Worm (Caenorhabditis elegans) whole organism, L2 larva: ENCODE measurements around the gene mps-4.

Experiments used
- C34F6.9 ChIP-seq: fragments of 150-350 bp; optimal IDR thresholded peaks from 2 replicates; lab custom pipeline; 2014; ENCODE audit warnings: missing biosample characterization, missing genetic modification characterization
- F13H6.1 ChIP-seq: sonication (generic microtip); optimal IDR thresholded peaks from 2 replicates; lab custom pipeline; 2016; ENCODE audit warnings: missing genetic modification characterization, missing compliant biosample characterization
- R02D3.7 ChIP-seq: fragments of 150-350 bp; optimal IDR thresholded peaks from 2 replicates; lab custom pipeline; 2014; ENCODE audit warnings: missing biosample characterization, missing genetic modification characterization
- Y55F3AM.14 ChIP-seq: fragments of 200-800 bp; sonication (Bioruptor generic); optimal IDR thresholded peaks from 2 replicates; lab custom pipeline; 2018; ENCODE audit warnings: mild to moderate bottlenecking, missing genetic modification characterization, missing compliant biosample characterization
- ZK546.5 ChIP-seq: sonication (generic microtip); optimal IDR thresholded peaks from 2 replicates; lab custom pipeline; 2017; ENCODE audit warnings: missing biosample characterization, missing genetic modification characterization
- alr-1 ChIP-seq: fragments of 150-350 bp; optimal IDR thresholded peaks from 2 replicates; lab custom pipeline; 2014; ENCODE audit warnings: missing biosample characterization, missing genetic modification characterization
- aly-2 ChIP-seq: fragments of 150-350 bp; optimal IDR thresholded peaks from 2 replicates; lab custom pipeline; 2014; ENCODE audit warnings: missing biosample characterization, missing genetic modification characterization
- ama-1 ChIP-seq: fragments of 150-350 bp; optimal IDR thresholded peaks from 2 replicates; lab custom pipeline; 2018; ENCODE audit warnings: inconsistent platforms
- blmp-1 ChIP-seq: sonication (generic microtip); optimal IDR thresholded peaks from 2 replicates; lab custom pipeline; 2017; ENCODE audit warnings: missing genetic modification characterization, mild to moderate bottlenecking, missing compliant biosample characterization, antibody characterized with exemption, moderate library complexity; ENCODE audit not compliant: insufficient read depth
- ceh-16 ChIP-seq: fragments of 150-350 bp; optimal IDR thresholded peaks from 2 replicates; lab custom pipeline; 2014; ENCODE audit warnings: missing biosample characterization, missing genetic modification characterization
- ceh-82 ChIP-seq: fragments of 150-350 bp; optimal IDR thresholded peaks from 2 replicates; lab custom pipeline; 2014; ENCODE audit warnings: missing biosample characterization, missing genetic modification characterization
- crh-2 ChIP-seq: sonication (generic microtip); optimal IDR thresholded peaks from 2 replicates; lab custom pipeline; 2017; ENCODE audit warnings: missing biosample characterization, missing genetic modification characterization
- dmd-4 ChIP-seq: sonication (generic microtip); optimal IDR thresholded peaks from 2 replicates; lab custom pipeline; 2017; ENCODE audit warnings: missing biosample characterization, missing genetic modification characterization
- egl-27 ChIP-seq: sonication (generic microtip); optimal IDR thresholded peaks from 3 replicates; lab custom pipeline; 2017; ENCODE audit warnings: missing biosample characterization, missing genetic modification reagents, missing genetic modification characterization
- elt-1 ChIP-seq: fragments of 150-350 bp; optimal IDR thresholded peaks from 2 replicates; lab custom pipeline; 2014; ENCODE audit warnings: missing biosample characterization, missing genetic modification characterization
- elt-3 ChIP-seq: sonication (generic microtip); optimal IDR thresholded peaks from 2 replicates; lab custom pipeline; 2017; ENCODE audit warnings: missing biosample characterization, missing genetic modification characterization
- fos-1 ChIP-seq: fragments of 150-350 bp; optimal IDR thresholded peaks from 2 replicates; lab custom pipeline; 2014; ENCODE audit warnings: missing biosample characterization, missing genetic modification characterization
- gmeb-1 ChIP-seq: fragments of 150-350 bp; optimal IDR thresholded peaks from 2 replicates; lab custom pipeline; 2014; ENCODE audit warnings: missing biosample characterization, missing genetic modification characterization
- lin-11 ChIP-seq: fragments of 150-350 bp; sonication (generic microtip); optimal IDR thresholded peaks from 2 replicates; lab custom pipeline; 2014; ENCODE audit warnings: missing biosample characterization, missing genetic modification characterization, inconsistent platforms, mixed read lengths
- lin-13 ChIP-seq: fragments of 150-350 bp; optimal IDR thresholded peaks from 2 replicates; lab custom pipeline; 2014; ENCODE audit warnings: missing biosample characterization, missing genetic modification reagents, missing genetic modification characterization
- lin-39 ChIP-seq: fragments of 150-350 bp; optimal IDR thresholded peaks from 2 replicates; lab custom pipeline; 2014; ENCODE audit warnings: missing biosample characterization, missing genetic modification reagents, missing genetic modification characterization
- lsy-2 ChIP-seq, 2 experiments: fragments of 150-350 bp in 1 of 2; sonication (generic microtip) in 1 of 2; optimal IDR thresholded peaks; 2 replicates each; lab custom pipeline; 2014 to 2017; ENCODE audit warnings: missing biosample characterization in 2 of 2, missing genetic modification characterization in 2 of 2
- mab-5 ChIP-seq: fragments of 150-350 bp; optimal IDR thresholded peaks from 2 replicates; lab custom pipeline; 2014; ENCODE audit warnings: missing biosample characterization, missing genetic modification characterization
- mbf-1 ChIP-seq: sonication (generic microtip); optimal IDR thresholded peaks from 2 replicates; lab custom pipeline; 2017; ENCODE audit warnings: missing biosample characterization, missing genetic modification characterization
- mdl-1 ChIP-seq, 2 experiments: fragments of 150-350 bp in 1 of 2; sonication (generic microtip) in 1 of 2; optimal IDR thresholded peaks; 2 replicates each; lab custom pipeline; 2017; ENCODE audit warnings: missing biosample characterization in 2 of 2, missing genetic modification characterization in 2 of 2
- nhr-10 ChIP-seq: sonication (generic microtip); optimal IDR thresholded peaks from 2 replicates; lab custom pipeline; 2017; ENCODE audit warnings: missing biosample characterization, missing genetic modification characterization
- nhr-11 ChIP-seq: fragments of 150-350 bp; optimal IDR thresholded peaks from 2 replicates; lab custom pipeline; 2014; ENCODE audit warnings: missing biosample characterization, missing genetic modification characterization
- nhr-12 ChIP-seq: fragments of 150-350 bp; optimal IDR thresholded peaks from 2 replicates; lab custom pipeline; 2014; ENCODE audit warnings: missing biosample characterization, missing genetic modification characterization
- nhr-129 ChIP-seq: fragments of 150-350 bp; optimal IDR thresholded peaks from 2 replicates; lab custom pipeline; 2014; ENCODE audit warnings: missing biosample characterization, missing genetic modification characterization
- nhr-21 ChIP-seq: fragments of 150-350 bp; optimal IDR thresholded peaks from 2 replicates; lab custom pipeline; 2014; ENCODE audit warnings: missing biosample characterization, missing genetic modification characterization
- nhr-23 ChIP-seq: fragments of 150-350 bp; optimal IDR thresholded peaks from 2 replicates; lab custom pipeline; 2014; ENCODE audit warnings: missing biosample characterization, missing genetic modification reagents, missing genetic modification characterization
- nhr-237 ChIP-seq: fragments of 150-350 bp; optimal IDR thresholded peaks from 2 replicates; lab custom pipeline; 2014; ENCODE audit warnings: missing biosample characterization, missing genetic modification characterization
- nhr-25 ChIP-seq: fragments of 150-350 bp; sonication (generic microtip); optimal IDR thresholded peaks from 3 replicates; lab custom pipeline; 2014; ENCODE audit warnings: missing biosample characterization, missing genetic modification characterization
- nhr-6 ChIP-seq: fragments of 150-350 bp; optimal IDR thresholded peaks from 2 replicates; lab custom pipeline; 2014; ENCODE audit warnings: missing biosample characterization, missing genetic modification characterization
- nhr-77 ChIP-seq: fragments of 150-350 bp; optimal IDR thresholded peaks from 2 replicates; lab custom pipeline; 2014; ENCODE audit warnings: missing biosample characterization, missing genetic modification characterization
- peb-1 ChIP-seq: fragments of 150-350 bp; optimal IDR thresholded peaks from 2 replicates; lab custom pipeline; 2014; ENCODE audit warnings: missing biosample characterization, missing genetic modification characterization
- sem-4 ChIP-seq: fragments of 150-350 bp; optimal IDR thresholded peaks from 2 replicates; lab custom pipeline; 2014; ENCODE audit warnings: missing biosample characterization, missing genetic modification reagents, missing genetic modification characterization
- skn-1 ChIP-seq: sonication (generic microtip); optimal IDR thresholded peaks from 2 replicates; lab custom pipeline; 2017; ENCODE audit warnings: missing biosample characterization, missing genetic modification characterization
- sma-3 ChIP-seq: sonication (generic microtip); optimal IDR thresholded peaks from 2 replicates; lab custom pipeline; 2016; ENCODE audit warnings: missing genetic modification reagents, missing genetic modification characterization, missing compliant biosample characterization
- sma-9 ChIP-seq, 2 experiments: fragments of 150-350 bp in 1 of 2; sonication (generic microtip) in 1 of 2; optimal IDR thresholded peaks; 2 replicates each; lab custom pipeline; 2014 to 2016; ENCODE audit warnings: missing genetic modification characterization in 2 of 2, mild to moderate bottlenecking in 1 of 2, missing biosample characterization in 1 of 2, missing compliant biosample characterization in 1 of 2, missing genetic modification reagents in 1 of 2, moderate library complexity in 1 of 2
- snpc-4 ChIP-seq: fragments of 150-350 bp; optimal IDR thresholded peaks from 2 replicates; lab custom pipeline; 2014; ENCODE audit warnings: missing biosample characterization, missing genetic modification characterization
- unc-39 ChIP-seq: fragments of 150-350 bp; optimal IDR thresholded peaks from 2 replicates; lab custom pipeline; 2014; ENCODE audit warnings: missing biosample characterization, missing genetic modification characterization
- unc-55 ChIP-seq: fragments of 150-350 bp; sonication (generic microtip); optimal IDR thresholded peaks from 3 replicates; lab custom pipeline; 2014; ENCODE audit warnings: missing biosample characterization, missing genetic modification reagents, missing genetic modification characterization
- unc-62 ChIP-seq: fragments of 150-350 bp; optimal IDR thresholded peaks from 2 replicates; lab custom pipeline; 2014; ENCODE audit warnings: missing biosample characterization, missing genetic modification reagents, missing genetic modification characterization
- zag-1 ChIP-seq: fragments of 150-350 bp; optimal IDR thresholded peaks from 2 replicates; lab custom pipeline; 2014; ENCODE audit warnings: missing biosample characterization, missing genetic modification characterization
- ztf-1 ChIP-seq: fragments of 200-800 bp; sonication (Bioruptor generic); conservative IDR thresholded peaks from 2 replicates; pipeline ENCODE4 v1.3.6; 2022; ENCODE audit warnings: missing genetic modification characterization, missing compliant biosample characterization
- ztf-11 ChIP-seq: sonication (generic microtip); optimal IDR thresholded peaks from 2 replicates; lab custom pipeline; 2017; ENCODE audit warnings: missing biosample characterization, missing genetic modification characterization
- ztf-4 ChIP-seq: fragments of 150-350 bp; optimal IDR thresholded peaks from 2 replicates; lab custom pipeline; 2014; ENCODE audit warnings: missing biosample characterization, missing genetic modification characterization

Gene mps-4

ce11 chrIII:8228916-8229315, 42.7 kb downstream of the mps-4 start:
- no peak for TF ChIP-seq snpc-4 (tag; lab: Kevin White, UChicago)
- peak; percentile 44 for TF ChIP-seq nhr-25 (tag; lab: Kevin White, UChicago)

- TF ChIP-seq dmd-4 (tag; lab: Kevin White, UChicago) (no peak), unc-39 (no peak), R02D3.7 (tag; lab: Kevin White, UChicago) (no peak), sma-9 (GFP tag; optimal IDR thresholded peaks at IDR 0.05; lab: Kevin White, UChicago) (peak; percentile 86), sma-9 (tag; optimal IDR thresholded peaks at IDR 0.05; lab: Kevin White, UChicago) (no peak), snpc-4 (tag; lab: Kevin White, UChicago) (peak; percentile 64), nhr-6 (tag; lab: Kevin White, UChicago) (peak; percentile 18), nhr-11 (tag; lab: Kevin White, UChicago) (no peak), skn-1 (tag; lab: Kevin White, UChicago) (no peak), nhr-10 (tag; lab: Kevin White, UChicago) (no peak), lin-13 (GFP tag; lab: Kevin White, UChicago) (peak; percentile 51), gmeb-1 (peak; percentile 44), F13H6.1 (tag; lab: Kevin White, UChicago) (peak; percentile 87), nhr-237 (tag; lab: Kevin White, UChicago) (no peak), peb-1 (tag; lab: Kevin White, UChicago) (no peak), ceh-16 (tag; lab: Kevin White, UChicago) (no peak), nhr-12 (tag; lab: Kevin White, UChicago) (no peak), ztf-4 (tag; lab: Kevin White, UChicago) (peak; percentile 38), C34F6.9 (peak; percentile 96), elt-1 (tag; lab: Kevin White, UChicago) (no peak), crh-2 (tag; lab: Kevin White, UChicago) (peak; percentile 75), nhr-25 (tag; lab: Kevin White, UChicago) (peak; percentile 54), ZK546.5 (tag; lab: Kevin White, UChicago) (no peak), mdl-1 (tag; optimal IDR thresholded peaks at IDR 0.05; lab: Kevin White, UChicago) (peak; percentile 78 to 92), lin-11 (tag; lab: Kevin White, UChicago) (peak; percentile 92), ama-1 (lab: Kevin White, UChicago) (no peak), zag-1 (tag; lab: Kevin White, UChicago) (peak; percentile 66), lsy-2 (tag; optimal IDR thresholded peaks at IDR 0.05; lab: Kevin White, UChicago) (peak in 1 of 2 experiments; percentile 88), Y55F3AM.14 (peak; percentile 71), mbf-1 (tag; lab: Kevin White, UChicago) (no peak), nhr-23 (tag; lab: Kevin White, UChicago) (no peak), ceh-82 (tag; lab: Kevin White, UChicago) (no peak), ztf-11 (tag; lab: Kevin White, UChicago) (no peak), nhr-129 (tag; lab: Kevin White, UChicago) (peak; percentile 91), blmp-1 (tag; lab: Kevin White, UChicago) (no peak), unc-55 (peak; percentile 76), nhr-77 (no peak), elt-3 (no peak), sma-3 (GFP tag; lab: Kevin White, UChicago) (peak; percentile 53), unc-62 (GFP tag; lab: Kevin White, UChicago) (no peak), egl-27 (tag; lab: Kevin White, UChicago) (peak; percentile 30), ztf-1 (GFP tag; lab: Robert Waterston, UW) (no peak), fos-1 (peak; percentile 70), mab-5 (tag; lab: Kevin White, UChicago) (peak; percentile 57), lin-39 (no peak), nhr-21 (tag; lab: Kevin White, UChicago) (peak; percentile 66), aly-2 (no peak), sem-4 (tag; lab: Kevin White, UChicago) (peak; percentile 88), alr-1 (no peak)
Measured at ce11 chrIII:8227511-8227910, 44.1 kb downstream of the mps-4 start, which contains the start of gene fbxl-1. Gene fbxl-1, plus strand, starts transcription at chrIII:8227830.
